Fruit fly (Drosophila melanogaster): ENCODE measurements around the gene CG10650.

dm6 chr2L:18995660-18996417 is at the start of gene CG10650:
- TF ChIP-seq psq (optimal IDR thresholded peaks at IDR 0.05) (no peak), CG8478 (optimal IDR thresholded peaks at IDR 0.05) (no peak), EcR (GFP tag; optimal IDR thresholded peaks at IDR 0.05) (no peak)
